Worm (Caenorhabditis elegans) whole organism, L2 larva: ENCODE results near the gene M176.11.

Experiments used
- blmp-1 ChIP-seq: sonication (generic microtip); optimal IDR thresholded peaks from 2 replicates; lab custom pipeline; 2017; ENCODE audit warnings: missing genetic modification characterization, mild to moderate bottlenecking, missing compliant biosample characterization, antibody characterized with exemption, moderate library complexity; ENCODE audit not compliant: insufficient read depth
- fos-1 ChIP-seq: fragments of 150-350 bp; optimal IDR thresholded peaks from 2 replicates; lab custom pipeline; 2014; ENCODE audit warnings: missing biosample characterization, missing genetic modification characterization
- nhr-77 ChIP-seq: fragments of 150-350 bp; optimal IDR thresholded peaks from 2 replicates; lab custom pipeline; 2014; ENCODE audit warnings: missing biosample characterization, missing genetic modification characterization

ce11 chrII:9466095-9466494 lies 44.0 kb downstream of the M176.11 start, which contains the start of gene chil-22:
- no peak for TF ChIP-seq blmp-1 (tag; lab: Kevin White, UChicago)
- no peak for TF ChIP-seq fos-1 (tag; lab: Kevin White, UChicago)
- TF ChIP-seq nhr-77 = no peak
